Worm (Caenorhabditis elegans) whole organism, young adult: ENCODE measurements around the gene ash-2.

Experiments used
- C06A6.2 ChIP-seq: fragments of 200-800 bp; sonication (Bioruptor generic); conservative IDR thresholded peaks from 2 replicates; pipeline ENCODE4 v1.3.6; 2022; ENCODE audit warnings: missing genetic modification characterization, missing compliant biosample characterization
- F22D6.2 ChIP-seq: sonication (generic microtip); optimal IDR thresholded peaks from 2 replicates; lab custom pipeline; 2016; ENCODE audit warnings: mild to moderate bottlenecking, missing genetic modification characterization, missing compliant biosample characterization
- F33H1.4 ChIP-seq: fragments of 200-800 bp; sonication (Bioruptor generic); IDR thresholded peaks from 2 replicates; pipeline ENCODE4 v1.3.6; 2022; ENCODE audit warnings: missing genetic modification reagents, missing genetic modification characterization, missing compliant biosample characterization
- F49E8.2 ChIP-seq: sonication (generic microtip); optimal IDR thresholded peaks from 3 replicates; lab custom pipeline; 2017; ENCODE audit warnings: missing genetic modification characterization, mild to moderate bottlenecking, missing compliant biosample characterization, antibody characterized with exemption, moderate library complexity; ENCODE audit not compliant: insufficient read depth
- F52B5.7 ChIP-seq: sonication (generic microtip); optimal IDR thresholded peaks from 2 replicates; lab custom pipeline; 2016; ENCODE audit warnings: mild to moderate bottlenecking, missing genetic modification characterization, missing compliant biosample characterization
- F57C9.4 ChIP-seq: sonication (generic microtip); optimal IDR thresholded peaks from 2 replicates; lab custom pipeline; 2017; ENCODE audit warnings: mild to moderate bottlenecking, missing genetic modification characterization, missing compliant biosample characterization
- K11D2.4 ChIP-seq: fragments of 200-800 bp; sonication (Bioruptor generic); IDR thresholded peaks from 2 replicates; pipeline ENCODE4 v1.3.6; 2022; ENCODE audit warnings: missing genetic modification reagents, missing genetic modification characterization, missing compliant biosample characterization
- T07F8.4 ChIP-seq: sonication (generic microtip); optimal IDR thresholded peaks from 2 replicates; lab custom pipeline; 2016; ENCODE audit warnings: mild to moderate bottlenecking, missing genetic modification characterization, moderate library complexity, missing compliant biosample characterization
- Y56A3A.18 ChIP-seq: fragments of 200-800 bp; sonication (Bioruptor generic); IDR thresholded peaks from 2 replicates; pipeline ENCODE4 v1.3.6; 2022; ENCODE audit warnings: missing genetic modification reagents, missing genetic modification characterization, missing compliant biosample characterization
- Y79H2A.3 ChIP-seq: fragments of 200-800 bp; sonication (Bioruptor generic); conservative IDR thresholded peaks from 2 replicates; pipeline ENCODE4 v1.3.6; 2022; ENCODE audit warnings: missing genetic modification reagents, missing genetic modification characterization, missing compliant biosample characterization
- akir-1 ChIP-seq: fragments of 200-800 bp; sonication (Bioruptor generic); optimal IDR thresholded peaks from 2 replicates; lab custom pipeline; 2018; ENCODE audit warnings: mild to moderate bottlenecking, missing genetic modification characterization, moderate library complexity, missing compliant biosample characterization
- athp-1 ChIP-seq: sonication (generic microtip); optimal IDR thresholded peaks from 2 replicates; lab custom pipeline; 2017; ENCODE audit warnings: mild to moderate bottlenecking, missing genetic modification characterization, missing compliant biosample characterization
- attf-3 ChIP-seq: fragments of 200-800 bp; sonication (Bioruptor generic); conservative IDR thresholded peaks from 2 replicates; pipeline ENCODE4 v1.3.6; 2022; ENCODE audit warnings: missing genetic modification reagents, missing genetic modification characterization, missing compliant biosample characterization
- attf-5 ChIP-seq: fragments of 200-800 bp; sonication (Bioruptor generic); optimal IDR thresholded peaks from 2 replicates; lab custom pipeline; 2018; ENCODE audit warnings: mild to moderate bottlenecking, missing genetic modification characterization, missing compliant biosample characterization
- ccch-3 ChIP-seq: fragments of 200-800 bp; sonication (Bioruptor generic); optimal IDR thresholded peaks from 2 replicates; lab custom pipeline; 2018; ENCODE audit warnings: mild to moderate bottlenecking, missing genetic modification characterization, missing compliant biosample characterization
- cebp-1 ChIP-seq, 2 experiments: fragments of 200-800 bp in 1 of 2; sonication (Bioruptor generic) in 1 of 2; sonication (generic microtip) in 1 of 2; IDR thresholded peaks in 1 of 2; optimal IDR thresholded peaks in 1 of 2; 2 replicates each; pipeline versions ENCODE4 v1.3.6 to Lab custom; 2017 to 2022; ENCODE audit warnings: missing compliant biosample characterization in 2 of 2, missing genetic modification characterization in 2 of 2, mild to moderate bottlenecking in 1 of 2, missing genetic modification reagents in 1 of 2, moderate library complexity in 1 of 2
- ceh-27 ChIP-seq: fragments of 200-800 bp; sonication (Bioruptor generic); optimal IDR thresholded peaks from 2 replicates; lab custom pipeline; 2018; ENCODE audit warnings: mild to moderate bottlenecking, missing genetic modification characterization, moderate library complexity, missing compliant biosample characterization
- ceh-91 ChIP-seq: fragments of 200-800 bp; sonication (Bioruptor generic); IDR thresholded peaks from 2 replicates; pipeline ENCODE4 v1.3.6; 2022; ENCODE audit warnings: missing genetic modification reagents, missing genetic modification characterization, missing compliant biosample characterization
- die-1 ChIP-seq: sonication (generic microtip); optimal IDR thresholded peaks from 2 replicates; lab custom pipeline; 2016; ENCODE audit warnings: missing genotype, mild to moderate bottlenecking, missing genetic modification characterization, missing compliant biosample characterization
- dox-1 ChIP-seq: fragments of 200-800 bp; sonication (Bioruptor generic); IDR thresholded peaks from 2 replicates; pipeline ENCODE4 v1.3.6; 2022; ENCODE audit warnings: missing genetic modification reagents, missing genetic modification characterization, missing compliant biosample characterization
- dpl-1 ChIP-seq: fragments of 150-350 bp; optimal IDR thresholded peaks from 2 replicates; lab custom pipeline; 2014; ENCODE audit warnings: missing biosample characterization, missing genetic modification reagents, missing genetic modification characterization
- egl-44 ChIP-seq: fragments of 200-800 bp; sonication (Bioruptor generic); IDR thresholded peaks from 2 replicates; pipeline ENCODE4 v1.3.6; 2022; ENCODE audit warnings: missing genetic modification reagents, missing genetic modification characterization, missing compliant biosample characterization
- ets-4 ChIP-seq: fragments of 200-800 bp; sonication (Bioruptor generic); optimal IDR thresholded peaks from 2 replicates; lab custom pipeline; 2018; ENCODE audit warnings: mild to moderate bottlenecking, missing genetic modification characterization, missing compliant biosample characterization
- fkh-3 ChIP-seq: sonication (generic microtip); optimal IDR thresholded peaks from 2 replicates; lab custom pipeline; 2016; ENCODE audit warnings: mild to moderate bottlenecking, missing genetic modification characterization, missing compliant biosample characterization
- him-1 ChIP-seq: sonication (generic microtip); optimal IDR thresholded peaks from 2 replicates; lab custom pipeline; 2016; ENCODE audit warnings: missing genotype, missing genetic modification reagents, missing genetic modification characterization, missing compliant biosample characterization
- hlh-12 ChIP-seq: sonication (generic microtip); optimal IDR thresholded peaks from 2 replicates; lab custom pipeline; 2016; ENCODE audit warnings: missing genetic modification characterization, missing compliant biosample characterization
- hmg-20 ChIP-seq: fragments of 200-800 bp; sonication (Bioruptor generic); IDR thresholded peaks from 2 replicates; pipeline ENCODE4 v1.3.6; 2022; ENCODE audit warnings: missing genetic modification reagents, missing genetic modification characterization, missing compliant biosample characterization
- hrde-1 ChIP-seq: sonication (generic microtip); optimal IDR thresholded peaks from 2 replicates; lab custom pipeline; 2016; ENCODE audit warnings: missing genetic modification characterization, mild to moderate bottlenecking, missing compliant biosample characterization, moderate library complexity, missing genotype, missing genetic modification reagents, borderline replicate concordance
- lin-40 ChIP-seq: sonication (generic microtip); optimal IDR thresholded peaks from 2 replicates; lab custom pipeline; 2016; ENCODE audit warnings: missing genetic modification characterization, mild to moderate bottlenecking, missing compliant biosample characterization, missing genotype, missing genetic modification reagents
- lsl-1 ChIP-seq: fragments of 200-800 bp; sonication (Bioruptor generic); optimal IDR thresholded peaks from 2 replicates; lab custom pipeline; 2018; ENCODE audit warnings: mild to moderate bottlenecking, missing genetic modification characterization, moderate library complexity, missing compliant biosample characterization
- lsy-27 ChIP-seq: sonication (generic microtip); optimal IDR thresholded peaks from 2 replicates; lab custom pipeline; 2017; ENCODE audit warnings: missing genetic modification characterization, mild to moderate bottlenecking, missing compliant biosample characterization, antibody characterized with exemption, missing genotype, borderline replicate concordance; ENCODE audit not compliant: insufficient read depth
- mes-4 ChIP-seq: sonication (generic microtip); optimal IDR thresholded peaks from 2 replicates; lab custom pipeline; 2016; ENCODE audit warnings: missing genotype, missing genetic modification characterization, missing compliant biosample characterization
- nfya-2 ChIP-seq: fragments of 200-800 bp; sonication (Bioruptor generic); IDR thresholded peaks from 2 replicates; pipeline ENCODE4 v1.3.6; 2022; ENCODE audit warnings: missing genetic modification reagents, missing genetic modification characterization, missing compliant biosample characterization
- nfyb-1 ChIP-seq: fragments of 200-800 bp; sonication (Bioruptor generic); IDR thresholded peaks from 2 replicates; pipeline ENCODE4 v1.3.6; 2022; ENCODE audit warnings: missing genetic modification reagents, missing genetic modification characterization, missing compliant biosample characterization
- nhr-27 ChIP-seq: fragments of 200-800 bp; sonication (Bioruptor generic); optimal IDR thresholded peaks from 2 replicates; lab custom pipeline; 2018; ENCODE audit warnings: mild to moderate bottlenecking, missing genetic modification characterization, moderate library complexity, missing compliant biosample characterization
- nhr-80 ChIP-seq: sonication (generic microtip); optimal IDR thresholded peaks from 2 replicates; lab custom pipeline; 2016; ENCODE audit warnings: missing genetic modification characterization, missing compliant biosample characterization
- pbrm-1 ChIP-seq: fragments of 200-800 bp; sonication (Bioruptor generic); IDR thresholded peaks from 2 replicates; pipeline ENCODE4 v1.3.6; 2022; ENCODE audit warnings: missing genetic modification reagents, missing genetic modification characterization, missing compliant biosample characterization
- sdz-38 ChIP-seq: sonication (generic microtip); optimal IDR thresholded peaks from 2 replicates; lab custom pipeline; 2016; ENCODE audit warnings: missing genotype, missing genetic modification characterization, missing compliant biosample characterization
- zfh-2 ChIP-seq: fragments of 200-800 bp; sonication (Bioruptor generic); conservative IDR thresholded peaks from 2 replicates; pipeline ENCODE4 v1.3.6; 2022; ENCODE audit warnings: missing genetic modification reagents, missing genetic modification characterization, missing compliant biosample characterization
- ztf-26 ChIP-seq: sonication (generic microtip); optimal IDR thresholded peaks from 2 replicates; lab custom pipeline; 2017; ENCODE audit warnings: missing genetic modification characterization, missing compliant biosample characterization
- ztf-28 ChIP-seq: fragments of 200-800 bp; sonication (Bioruptor generic); IDR thresholded peaks from 2 replicates; pipeline ENCODE4 v1.3.6; 2022; ENCODE audit warnings: missing genetic modification reagents, missing genetic modification characterization, missing compliant biosample characterization

The ash-2 gene

DNA sequence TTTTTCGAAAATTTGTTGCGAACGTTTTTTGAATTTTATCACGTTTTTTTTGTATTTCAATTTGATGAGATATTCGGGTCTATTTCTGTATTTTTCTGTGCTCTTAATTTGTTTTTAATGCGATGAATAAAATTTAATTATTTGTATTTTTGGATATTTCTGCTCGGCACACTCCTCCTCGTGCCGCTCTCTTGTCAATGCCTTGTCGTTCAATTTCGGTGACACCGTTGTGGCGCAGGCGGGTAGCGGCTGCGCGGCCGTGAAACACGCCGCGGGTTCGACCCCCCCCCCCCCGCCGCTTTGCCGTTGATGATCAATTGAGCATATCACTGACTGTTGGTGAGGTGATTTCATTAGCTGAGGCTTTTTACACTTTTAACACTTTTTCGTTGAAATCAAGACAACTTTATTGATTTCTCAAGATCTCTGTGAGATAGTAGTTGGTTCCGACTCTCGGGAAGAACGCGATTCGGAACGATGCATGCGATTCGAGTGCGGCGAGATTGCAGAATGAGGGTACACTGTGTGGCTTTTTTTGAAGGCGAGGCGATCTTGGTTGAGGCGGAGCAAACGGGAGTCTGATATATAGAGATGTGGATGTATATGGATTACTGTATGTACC is 18.9 kb upstream of the ash-2 start (continued):
- peak; percentile 37 for TF ChIP-seq dpl-1 (GFP tag; lab: Kevin White, UChicago)
- peak; percentile 96 for TF ChIP-seq Y56A3A.18 (GFP tag; lab: Robert Waterston, UW)
- peak; percentile 99 for TF ChIP-seq nhr-27 (tag; lab: Kevin White, UChicago)
- TF ChIP-seq fkh-3, result peak; percentile 99
- peak; percentile 83 for TF ChIP-seq C06A6.2 (GFP tag; lab: Robert Waterston, UW)
- TF ChIP-seq hmg-20 (GFP tag; lab: Robert Waterston, UW), result peak; percentile 91
- TF ChIP-seq lsl-1 (GFP tag; lab: Kevin White, UChicago), result peak; percentile 86
- TF ChIP-seq hlh-12 (tag; lab: Kevin White, UChicago), result peak; percentile 91
- TF ChIP-seq sdz-38 (tag; lab: Kevin White, UChicago), result peak; percentile 60
- TF ChIP-seq F33H1.4 (GFP tag; lab: Robert Waterston, UW), result peak; percentile 76
- TF ChIP-seq athp-1, result peak; percentile 98
- TF ChIP-seq cebp-1 (GFP tag; IDR thresholded peaks at IDR 0.05; lab: Robert Waterston, UW), result peak; percentile 88
- TF ChIP-seq cebp-1 (tag; optimal IDR thresholded peaks at IDR 0.05; lab: Kevin White, UChicago), result peak; percentile 95
- peak; percentile 95 for TF ChIP-seq mes-4 (tag; lab: Kevin White, UChicago)
- TF ChIP-seq ztf-26, result peak; percentile 95
- TF ChIP-seq F49E8.2 (tag; lab: Kevin White, UChicago), result peak; percentile 89
- TF ChIP-seq ccch-3 (GFP tag; lab: Kevin White, UChicago), result peak; percentile 80
- TF ChIP-seq akir-1 (GFP tag; lab: Kevin White, UChicago), result peak; percentile 75
- TF ChIP-seq, all 124 proteins: peak for 121

ce11 chrII:11962083-11962482 is 17.6 kb upstream of the ash-2 start, which contains the start of the genes W03C9.1 and W03C9.2:
Gene W03C9.1 (minus strand): TSS chrII:11962128.
Gene W03C9.2 (plus strand): TSS chrII:11962368.
- no peak for TF ChIP-seq ets-4
- TF ChIP-seq him-1 (tag; lab: Kevin White, UChicago), result no peak
- peak; percentile 81 for TF ChIP-seq attf-3 (GFP tag; lab: Robert Waterston, UW)
- no peak for TF ChIP-seq lsy-27 (tag; lab: Kevin White, UChicago)
- TF ChIP-seq, all 124 proteins: peak for 1

DNA sequence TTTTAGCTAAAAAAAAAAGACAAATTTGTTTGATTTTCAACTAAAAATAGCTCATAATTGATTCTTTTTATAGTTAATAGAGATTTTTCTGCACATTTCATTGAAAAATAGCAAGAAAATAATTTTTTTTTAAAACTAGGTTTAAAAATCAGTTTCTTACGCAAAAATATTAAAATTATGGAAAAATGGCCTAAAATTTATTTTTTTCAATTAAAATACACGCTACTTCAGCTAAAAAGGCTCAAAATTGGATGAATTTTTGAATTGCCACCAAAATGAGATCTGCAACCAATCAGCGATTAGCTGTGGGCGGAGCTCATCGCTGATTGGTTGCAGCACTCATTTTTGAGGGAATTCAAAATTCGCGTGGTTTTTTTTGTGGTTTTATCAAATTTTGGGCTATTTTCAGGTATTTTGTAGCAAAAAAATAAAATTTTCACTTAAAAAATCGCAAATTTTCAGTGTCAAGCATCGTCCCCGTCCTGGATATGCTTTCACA is 16.5 kb upstream of the ash-2 start:
- TF ChIP-seq nfya-2, result 0 out of 2 replicates have a peak, but pooled peaks have one; percentile 41
- TF ChIP-seq F57C9.4 (tag; lab: Kevin White, UChicago), result no peak
- no peak for TF ChIP-seq zfh-2
- no peak for TF ChIP-seq pbrm-1 (GFP tag; lab: Robert Waterston, UW)
- peak; percentile 94 for TF ChIP-seq nfyb-1 (GFP tag; lab: Robert Waterston, UW)

DNA sequence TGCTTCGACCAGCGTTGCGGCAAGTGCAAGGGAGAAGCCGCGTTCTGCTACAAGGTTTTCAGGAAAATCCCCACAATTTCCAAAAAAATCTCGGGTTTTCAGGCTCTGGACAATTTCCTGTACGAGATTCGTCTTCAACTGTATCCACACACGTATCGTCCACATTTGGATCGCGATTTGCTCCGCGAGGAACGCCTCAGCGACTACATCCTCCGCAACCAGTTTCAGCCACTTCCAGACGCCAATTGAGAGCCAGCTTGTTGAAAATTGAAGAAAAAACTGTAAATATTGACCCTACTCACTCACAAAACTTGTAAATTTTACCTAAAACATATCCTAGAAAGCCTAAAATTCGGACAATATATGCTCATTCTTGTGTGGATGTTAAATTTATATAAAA is 14.8 kb upstream of the ash-2 start:
- TF ChIP-seq lin-40 (tag; lab: Kevin White, UChicago), result no peak
- TF ChIP-seq dox-1 (GFP tag; lab: Robert Waterston, UW), result peak; percentile 20; the same call in 1 of the 2 replicates
- peak; percentile 42 for TF ChIP-seq attf-5 (GFP tag; lab: Kevin White, UChicago)
- TF ChIP-seq nhr-80, result no peak
- TF ChIP-seq ztf-28 (GFP tag; lab: Robert Waterston, UW), result no peak
- 0 out of 2 replicates have a peak, but pooled peaks have one; percentile 37 for TF ChIP-seq egl-44 (GFP tag; lab: Robert Waterston, UW)
- no peak for TF ChIP-seq F22D6.2 (tag; lab: Kevin White, UChicago)
- TF ChIP-seq F52B5.7, result peak; percentile 37
- TF ChIP-seq cebp-1 (GFP tag; IDR thresholded peaks at IDR 0.05; lab: Robert Waterston, UW), result no peak
- TF ChIP-seq cebp-1 (tag; optimal IDR thresholded peaks at IDR 0.05; lab: Kevin White, UChicago), result peak; percentile 15
- no peak for TF ChIP-seq hmg-20 (GFP tag; lab: Robert Waterston, UW)
- 0 out of 2 replicates have a peak, but pooled peaks have one; percentile 36 for TF ChIP-seq Y79H2A.3 (GFP tag; lab: Robert Waterston, UW)
- peak; percentile 12; the same call in 1 of the 2 replicates for TF ChIP-seq K11D2.4
- TF ChIP-seq ceh-91 (GFP tag; lab: Robert Waterston, UW), result 0 out of 2 replicates have a peak, but pooled peaks have one; percentile 29
- peak; percentile 5 for TF ChIP-seq die-1 (tag; lab: Kevin White, UChicago)
- TF ChIP-seq T07F8.4 (tag; lab: Kevin White, UChicago), result no peak
- peak; percentile 1 for TF ChIP-seq hrde-1 (tag; lab: Kevin White, UChicago)
- no peak for TF ChIP-seq ceh-27 (GFP tag; lab: Kevin White, UChicago)
- TF ChIP-seq Y56A3A.18 (GFP tag; lab: Robert Waterston, UW), result 0 out of 2 replicates have a peak, but pooled peaks have one; percentile 61
